Fruit fly (Drosophila melanogaster) whole organism, embryonic: ENCODE measurements around the gene CG5390.

Experiments
- Ada2b ChIP-seq: fragments of 200-800 bp; sonication (Bioruptor generic); IDR thresholded peaks from 2 replicates; pipeline ENCODE4 v1.3.6; 2022; ENCODE audit warnings: missing biosample characterization, missing genetic modification characterization
- BEAF-32 ChIP-seq: fragments of 200-800 bp; sonication (Bioruptor generic); optimal IDR thresholded peaks from 3 replicates; lab custom pipeline; 2017; ENCODE audit warnings: missing biosample characterization, missing genetic modification characterization, mild to moderate bottlenecking, moderate library complexity, missing genetic modification reagents
- Bdp1 ChIP-seq: fragments of 200-800 bp; sonication (Bioruptor generic); optimal IDR thresholded peaks from 3 replicates; lab custom pipeline; 2016; ENCODE audit warnings: missing biosample characterization, missing genetic modification characterization
- Blimp-1 ChIP-seq: fragments of 200-800 bp; sonication (Bioruptor generic); optimal IDR thresholded peaks from 3 replicates; lab custom pipeline; 2018; ENCODE audit warnings: missing biosample characterization, missing genetic modification characterization, mild to moderate bottlenecking, moderate library complexity, missing genetic modification reagents
- CG10959 ChIP-seq: fragments of 200-800 bp; sonication (Bioruptor generic); IDR thresholded peaks from 2 replicates; pipeline ENCODE4 v1.3.6; 2022; ENCODE audit warnings: missing biosample characterization, missing genetic modification characterization
- CG10979 ChIP-seq: fragments of 200-800 bp; sonication (Bioruptor generic); optimal IDR thresholded peaks from 2 replicates; lab custom pipeline; 2018; ENCODE audit warnings: missing biosample characterization, mild to moderate bottlenecking, missing genetic modification characterization, moderate library complexity
- CG11456 ChIP-seq: fragments of 200-800 bp; sonication (Bioruptor generic); IDR thresholded peaks from 3 replicates; pipeline ENCODE4 v1.3.6; 2022; ENCODE audit warnings: missing biosample characterization, missing genetic modification characterization
- CG12071 ChIP-seq: fragments of 200-800 bp; sonication (Bioruptor generic); optimal IDR thresholded peaks from 3 replicates; lab custom pipeline; 2018; ENCODE audit warnings: missing biosample characterization, mild to moderate bottlenecking, missing genetic modification characterization
- CG12155 ChIP-seq: fragments of 200-800 bp; sonication (Bioruptor generic); optimal IDR thresholded peaks from 3 replicates; lab custom pipeline; 2016; ENCODE audit warnings: missing biosample characterization, missing genetic modification characterization
- CG12659 ChIP-seq: fragments of 200-800 bp; sonication (Bioruptor generic); optimal IDR thresholded peaks from 3 replicates; lab custom pipeline; 2017; ENCODE audit warnings: mild to moderate bottlenecking, missing biosample characterization, missing genetic modification reagents, missing genetic modification characterization
- CG13424 ChIP-seq: fragments of 200-800 bp; sonication (Bioruptor generic); optimal IDR thresholded peaks from 2 replicates; lab custom pipeline; 2019; ENCODE audit warnings: missing biosample characterization, mild to moderate bottlenecking, missing genetic modification characterization, moderate library complexity
- CG14014 ChIP-seq: fragments of 200-800 bp; sonication (Bioruptor generic); IDR thresholded peaks from 2 replicates; pipeline ENCODE4 v1.3.6; 2022; ENCODE audit warnings: missing biosample characterization, missing genetic modification characterization
- CG15514 ChIP-seq: fragments of 200-800 bp; sonication (Bioruptor generic); optimal IDR thresholded peaks from 3 replicates; lab custom pipeline; 2017; ENCODE audit warnings: missing biosample characterization, missing genetic modification characterization, mild to moderate bottlenecking, moderate library complexity, missing genetic modification reagents
- CG1603 ChIP-seq: fragments of 200-800 bp; sonication (Bioruptor generic); optimal IDR thresholded peaks from 2 replicates; lab custom pipeline; 2019; ENCODE audit warnings: missing biosample characterization, mild to moderate bottlenecking, missing genetic modification characterization, moderate library complexity
- CG17912 ChIP-seq: fragments of 200-800 bp; sonication (Bioruptor generic); optimal IDR thresholded peaks from 2 replicates; lab custom pipeline; 2018; ENCODE audit warnings: missing biosample characterization, mild to moderate bottlenecking, missing genetic modification characterization
- CG34376 ChIP-seq: fragments of 200-800 bp; sonication (Bioruptor generic); optimal IDR thresholded peaks from 2 replicates; lab custom pipeline; 2018; ENCODE audit warnings: missing biosample characterization, mild to moderate bottlenecking, missing genetic modification characterization
- CG6254 ChIP-seq: fragments of 200-800 bp; sonication (Bioruptor generic); optimal IDR thresholded peaks from 3 replicates; lab custom pipeline; 2017; ENCODE audit warnings: mild to moderate bottlenecking, missing biosample characterization, missing genetic modification reagents, missing genetic modification characterization
- CG6654 ChIP-seq: fragments of 200-800 bp; sonication (Bioruptor generic); optimal IDR thresholded peaks from 2 replicates; lab custom pipeline; 2017; ENCODE audit warnings: missing biosample characterization, mild to moderate bottlenecking, missing genetic modification characterization
- CG6813 ChIP-seq: fragments of 200-800 bp; sonication (Bioruptor generic); optimal IDR thresholded peaks from 2 replicates; lab custom pipeline; 2017; ENCODE audit warnings: missing biosample characterization, missing genetic modification characterization, mild to moderate bottlenecking, moderate library complexity, missing genetic modification reagents
- CG8944 ChIP-seq: fragments of 200-800 bp; sonication (Bioruptor generic); optimal IDR thresholded peaks from 3 replicates; lab custom pipeline; 2016; ENCODE audit warnings: missing biosample characterization, missing genetic modification characterization
- CG9437 ChIP-seq: fragments of 200-800 bp; sonication (Bioruptor generic); optimal IDR thresholded peaks from 2 replicates; lab custom pipeline; 2018; ENCODE audit warnings: missing biosample characterization, mild to moderate bottlenecking, missing genetic modification characterization
- CG9932 ChIP-seq: fragments of 200-800 bp; sonication (Bioruptor generic); IDR thresholded peaks from 2 replicates; pipeline ENCODE4 v1.3.6; 2022; ENCODE audit warnings: missing biosample characterization, missing genetic modification characterization
- Dbx ChIP-seq: fragments of 200-800 bp; sonication (Bioruptor generic); IDR thresholded peaks from 3 replicates; pipeline ENCODE4 v1.3.6; 2022; ENCODE audit warnings: missing biosample characterization, missing genetic modification characterization
- Deaf1 ChIP-seq: fragments of 200-800 bp; optimal IDR thresholded peaks from 3 replicates; lab custom pipeline; 2019; ENCODE audit warnings: missing biosample characterization, mild to moderate bottlenecking, missing genetic modification characterization, moderate library complexity
- Doc3 ChIP-seq: fragments of 200-800 bp; sonication (Bioruptor generic); IDR thresholded peaks from 3 replicates; pipeline ENCODE4 v1.3.6; 2022; ENCODE audit warnings: missing biosample characterization, missing genetic modification characterization; ENCODE audit not compliant: partially characterized antibody
- Ets65A ChIP-seq: fragments of 200-800 bp; sonication (Bioruptor generic); peaks from one replicate; lab custom pipeline; 2016; ENCODE audit warnings: missing biosample characterization, missing genetic modification characterization
- H2.0 ChIP-seq: fragments of 200-800 bp; sonication (Bioruptor generic); IDR thresholded peaks from 2 replicates; pipeline ENCODE4 v1.3.6; 2022; ENCODE audit warnings: missing biosample characterization, missing genetic modification characterization
- HLHmδ ChIP-seq: fragments of 200-800 bp; sonication (Bioruptor generic); optimal IDR thresholded peaks from 2 replicates; lab custom pipeline; 2018; ENCODE audit warnings: missing biosample characterization, mild to moderate bottlenecking, missing genetic modification characterization, moderate library complexity
- HmgZ ChIP-seq: fragments of 200-800 bp; sonication (Bioruptor generic); optimal IDR thresholded peaks from 2 replicates; lab custom pipeline; 2018; ENCODE audit warnings: missing biosample characterization, mild to moderate bottlenecking, missing genetic modification characterization
- Meics ChIP-seq: fragments of 200-800 bp; sonication (Bioruptor generic); optimal IDR thresholded peaks from 2 replicates; lab custom pipeline; 2017; ENCODE audit warnings: missing biosample characterization, mild to moderate bottlenecking, missing genetic modification characterization
- Oaz ChIP-seq: fragments of 200-800 bp; sonication (Bioruptor generic); IDR thresholded peaks from 2 replicates; pipeline ENCODE4 v1.3.6; 2022; ENCODE audit warnings: missing biosample characterization, missing genetic modification characterization
- Spps ChIP-seq: fragments of 200-800 bp; sonication (Bioruptor generic); optimal IDR thresholded peaks from 2 replicates; lab custom pipeline; 2018; ENCODE audit warnings: missing biosample characterization, mild to moderate bottlenecking, missing genetic modification characterization
- Usf ChIP-seq: fragments of 200-800 bp; sonication (Bioruptor generic); optimal IDR thresholded peaks from 2 replicates; lab custom pipeline; 2017; ENCODE audit warnings: missing genotype, missing biosample characterization, missing genetic modification characterization
- Xbp1 ChIP-seq: fragments of 200-800 bp; sonication (Bioruptor generic); optimal IDR thresholded peaks from 3 replicates; lab custom pipeline; 2016; ENCODE audit warnings: missing biosample characterization, mild to moderate bottlenecking, missing genetic modification characterization
- aop ChIP-seq: fragments of 200-800 bp; sonication (Bioruptor generic); IDR thresholded peaks from 2 replicates; pipeline ENCODE4 v1.3.6; 2022; ENCODE audit warnings: missing biosample characterization, missing genetic modification characterization
- caup ChIP-seq: fragments of 200-800 bp; sonication (Bioruptor generic); optimal IDR thresholded peaks from 3 replicates; lab custom pipeline; 2017; ENCODE audit warnings: missing biosample characterization, mild to moderate bottlenecking, missing genetic modification characterization, moderate library complexity; ENCODE audit not compliant: severe bottlenecking
- cg ChIP-seq: fragments of 200-800 bp; sonication (Bioruptor generic); optimal IDR thresholded peaks from 3 replicates; lab custom pipeline; 2019; ENCODE audit warnings: missing biosample characterization, mild to moderate bottlenecking, missing genetic modification characterization, moderate library complexity
- chm ChIP-seq: fragments of 200-800 bp; sonication (Bioruptor generic); IDR thresholded peaks from 2 replicates; pipeline ENCODE4 v1.3.6; 2022; ENCODE audit warnings: missing biosample characterization, missing genetic modification characterization
- exex ChIP-seq: fragments of 200-800 bp; sonication (Bioruptor generic); optimal IDR thresholded peaks from 4 replicates; lab custom pipeline; 2018; ENCODE audit warnings: missing biosample characterization, mild to moderate bottlenecking, missing genetic modification characterization, moderate library complexity
- gfzf ChIP-seq: fragments of 200-800 bp; sonication (Bioruptor generic); optimal IDR thresholded peaks from 2 replicates; lab custom pipeline; 2016; ENCODE audit warnings: missing biosample characterization, mild to moderate bottlenecking, missing genetic modification characterization, moderate library complexity
- lilli ChIP-seq: fragments of 200-800 bp; sonication (Bioruptor generic); optimal IDR thresholded peaks from 3 replicates; lab custom pipeline; 2016; ENCODE audit warnings: missing biosample characterization, missing genetic modification characterization
- lola ChIP-seq, 3 experiments: fragments of >200 bp in 2 of 3; fragments of 200-800 bp in 1 of 3; sonication (Bioruptor generic) in 1 of 3; optimal IDR thresholded peaks; 2 replicates each; lab custom pipeline; 2017 to 2019; ENCODE audit warnings: missing biosample characterization in 3 of 3, missing genetic modification characterization in 3 of 3, mild to moderate bottlenecking in 1 of 3, moderate library complexity in 1 of 3
- lov ChIP-seq, 2 experiments: fragments of 200-800 bp in 1 of 2; fragments of >200 bp in 1 of 2; sonication (Bioruptor generic) in 1 of 2; IDR thresholded peaks in 1 of 2; optimal IDR thresholded peaks in 1 of 2; 2 replicates in 1 of 2; 3 replicates in 1 of 2; pipeline versions ENCODE4 v1.3.6 to Lab custom; 2017 to 2022; ENCODE audit warnings: missing biosample characterization in 1 of 2, missing genetic modification characterization in 1 of 2
- nerfin-2 ChIP-seq: fragments of 200-800 bp; sonication (Bioruptor generic); IDR thresholded peaks from 2 replicates; pipeline ENCODE4 v1.3.6; 2022; ENCODE audit warnings: missing biosample characterization, missing genetic modification characterization; ENCODE audit not compliant: partially characterized antibody
- ro ChIP-seq: fragments of 200-800 bp; sonication (Bioruptor generic); IDR thresholded peaks from 2 replicates; pipeline ENCODE4 v1.3.6; 2022; ENCODE audit warnings: missing biosample characterization, missing genetic modification characterization
- sug ChIP-seq: fragments of 200-800 bp; optimal IDR thresholded peaks from 2 replicates; lab custom pipeline; 2019; ENCODE audit warnings: missing biosample characterization, mild to moderate bottlenecking, missing genetic modification characterization, moderate library complexity
- ttk ChIP-seq: fragments of 200-800 bp; sonication (Bioruptor generic); IDR thresholded peaks from 2 replicates; pipeline ENCODE4 v2.1.2; 2022; ENCODE audit warnings: missing biosample characterization, missing genetic modification characterization

CG5390 gene

DNA sequence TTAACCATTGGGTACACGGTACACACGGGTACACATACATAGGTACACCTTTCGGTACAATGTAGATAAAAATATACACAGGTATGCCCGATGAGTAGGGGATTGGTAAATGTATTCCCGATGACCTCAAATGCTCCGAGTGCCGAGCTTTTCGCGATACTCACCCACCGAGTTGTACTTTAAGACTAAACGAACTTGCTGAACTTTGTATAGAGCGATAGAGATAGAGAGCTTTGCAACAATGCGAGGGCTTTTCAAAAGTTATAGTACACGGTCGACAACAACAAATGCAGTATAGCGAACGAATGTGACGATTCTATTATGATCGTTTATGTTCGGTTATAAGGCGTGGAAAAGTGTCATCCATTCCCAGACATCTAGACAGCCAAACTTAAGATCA lies 15.2 kb upstream of the CG5390 start (continued):
- TF ChIP-seq CG17912 (GFP tag; lab: Kevin White, UChicago) (peak; percentile 23), exex (peak; percentile 65), Meics (GFP tag; lab: Kevin White, UChicago) (peak; percentile 4), Deaf1 (tag; lab: Kevin White, UChicago) (peak; percentile 94), Ada2b (GFP tag; lab: Robert Waterston, UW) (no peak)

DNA sequence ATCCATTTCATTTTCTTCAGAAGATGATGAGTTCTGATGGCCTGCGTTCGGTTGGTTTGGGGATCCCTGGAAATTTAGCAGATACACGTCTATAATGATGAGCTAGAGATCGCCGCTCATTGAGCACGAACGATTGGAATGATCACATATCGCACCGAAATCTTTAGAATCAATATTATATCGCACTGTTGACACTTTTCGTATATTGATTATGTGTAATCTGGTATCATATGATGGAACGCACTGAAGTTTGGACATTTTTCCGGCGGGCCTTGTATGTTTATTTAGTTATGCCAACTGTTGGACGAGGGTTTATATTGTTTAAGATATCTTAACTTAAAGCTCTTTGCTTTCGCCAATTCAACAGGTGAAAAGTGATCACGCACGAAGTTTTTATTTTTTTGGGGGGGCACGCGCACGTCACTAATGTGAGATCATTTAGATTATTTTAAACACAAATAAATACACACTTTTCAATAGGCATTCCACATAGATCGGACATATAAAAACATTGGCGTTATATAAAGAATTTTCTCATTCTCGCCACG lies 14.7 kb upstream of the CG5390 start:
- TF ChIP-seq lola (GFP tag; optimal IDR thresholded peaks at IDR 0.05; lab: Kevin White, UChicago) (no peak), Dbx (GFP tag; lab: Robert Waterston, UW) (peak; percentile 43; the same call in 1 of the 3 replicates), Deaf1 (tag; lab: Kevin White, UChicago) (no peak), CG15514 (GFP tag; lab: Kevin White, UChicago) (peak; percentile 6), CG6654 (GFP tag; lab: Kevin White, UChicago) (no peak), Doc3 (GFP tag; lab: Robert Waterston, UW) (peak; percentile 72; the same call in 2 of the 3 replicates), CG13424 (tag; lab: Kevin White, UChicago) (peak; percentile 8), BEAF-32 (GFP tag; lab: Kevin White, UChicago) (peak; percentile 78), CG10979 (tag; lab: Kevin White, UChicago) (peak; percentile 4), HmgZ (tag; lab: Kevin White, UChicago) (no peak), sug (tag; lab: Kevin White, UChicago) (no peak), CG8944 (GFP tag; lab: Kevin White, UChicago) (no peak), CG34376 (GFP tag; lab: Kevin White, UChicago) (no peak), CG10959 (GFP tag; lab: Robert Waterston, UW) (no peak), gfzf (peak; percentile 5), CG1603 (tag; lab: Kevin White, UChicago) (peak; percentile 2), ro (GFP tag; lab: Robert Waterston, UW) (no peak), cg (GFP tag; lab: Kevin White, UChicago) (no peak), CG6813 (GFP tag; lab: Kevin White, UChicago) (no peak), caup (no peak), CG12155 (GFP tag; lab: Kevin White, UChicago) (no peak), CG14014 (GFP tag; lab: Robert Waterston, UW) (0 out of 2 replicates have a peak, but pooled peaks have one; percentile 34), Bdp1 (no peak), HLHmδ (GFP tag; lab: Kevin White, UChicago) (no peak), CG12659 (GFP tag; lab: Kevin White, UChicago) (peak; percentile 26), lilli (peak; percentile 42), Spps (tag; lab: Kevin White, UChicago) (no peak), aop (GFP tag; lab: Robert Waterston, UW) (no peak), Blimp-1 (GFP tag; lab: Kevin White, UChicago) (no peak), CG12071 (GFP tag; lab: Kevin White, UChicago) (no peak), Oaz (no peak), CG6254 (GFP tag; lab: Kevin White, UChicago) (peak; percentile 1), nerfin-2 (GFP tag; lab: Robert Waterston, UW) (peak; percentile 60), H2.0 (GFP tag; lab: Robert Waterston, UW) (no peak), chm (GFP tag; lab: Robert Waterston, UW) (no peak), CG11456 (no peak), lov (optimal IDR thresholded peaks at IDR 0.05; lab: Kevin White, UChicago) (no peak), lov (GFP tag; IDR thresholded peaks at IDR 0.05; lab: Robert Waterston, UW) (0 out of 3 replicates have a peak, but pooled peaks have one; percentile 27), Ets65A (peak; percentile 85), Xbp1 (no peak), CG9437 (GFP tag; lab: Kevin White, UChicago) (peak; percentile 7), CG9932 (no peak; the same call in 1 of the 2 replicates), Usf (GFP tag; lab: Kevin White, UChicago) (no peak), ttk (no peak)
